Fruit fly (Drosophila melanogaster): ENCODE measurements around the gene MICU1.

Gene MICU1

DNA sequence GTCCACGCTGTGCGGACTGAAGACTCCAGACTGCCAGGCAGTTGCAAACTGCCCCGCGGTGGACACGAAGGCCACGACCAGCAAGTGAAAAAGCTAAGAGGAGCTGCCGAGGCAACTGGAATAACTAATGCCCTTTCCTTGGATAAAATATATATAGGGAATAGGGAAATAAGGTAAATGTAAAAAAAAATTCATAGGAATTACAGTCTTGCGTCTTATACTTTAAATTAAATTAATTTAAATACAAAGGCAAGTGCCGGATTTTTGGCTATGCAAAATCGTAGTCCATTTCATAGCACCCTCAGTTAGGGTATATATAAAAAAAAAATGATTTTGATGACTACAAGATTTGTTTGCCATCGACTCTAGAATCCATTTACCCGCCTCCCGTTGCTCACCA is 36.2 kb upstream of the MICU1 start (continued):
- peak; percentile 24 for TF ChIP-seq topi (GFP tag; optimal IDR thresholded peaks at IDR 0.05)
- peak; percentile 14 for TF ChIP-seq vri (GFP tag; optimal IDR thresholded peaks at IDR 0.05)
- peak; percentile 60 for TF ChIP-seq CG3919 (GFP tag; optimal IDR thresholded peaks at IDR 0.05)
- peak; percentile 76 for TF ChIP-seq Hr4 (GFP tag; optimal IDR thresholded peaks at IDR 0.05)
- peak; percentile 60 for TF ChIP-seq fd59A (GFP tag; optimal IDR thresholded peaks at IDR 0.05)
- peak; percentile 90 for TF ChIP-seq CG15336 (GFP tag; IDR thresholded peaks at IDR 0.05)
- peak; percentile 42 for TF ChIP-seq lz (GFP tag; optimal IDR thresholded peaks at IDR 0.05)
- peak; percentile 89 for TF ChIP-seq Eip78C (GFP tag)
- TF ChIP-seq acj6 (GFP tag; optimal IDR thresholded peaks at IDR 0.05): peak; percentile 43
- TF ChIP-seq CG16779 (tag; optimal IDR thresholded peaks at IDR 0.05): peak; percentile 44
- TF ChIP-seq CG6792 (GFP tag; optimal IDR thresholded peaks at IDR 0.05): peak; percentile 35
- peak; percentile 75 for TF ChIP-seq svp (GFP tag)
- TF ChIP-seq achi (GFP tag; optimal IDR thresholded peaks at IDR 0.05): peak; percentile 71
- peak; percentile 69 for TF ChIP-seq pdm3 (GFP tag; optimal IDR thresholded peaks at IDR 0.05)
- peak; percentile 60 for TF ChIP-seq Lpt (GFP tag; optimal IDR thresholded peaks at IDR 0.05)
- TF ChIP-seq CG10631 (GFP tag; optimal IDR thresholded peaks at IDR 0.05): peak; percentile 79
- TF ChIP-seq spab (GFP tag; optimal IDR thresholded peaks at IDR 0.05): peak; percentile 54
- peak; percentile 75 for TF ChIP-seq Ets96B (tag; optimal IDR thresholded peaks at IDR 0.05)
- peak; percentile 86 for TF ChIP-seq eg (GFP tag; IDR thresholded peaks at IDR 0.05)
- TF ChIP-seq CG11762 (GFP tag; optimal IDR thresholded peaks at IDR 0.05; ENCODE audit: insufficient read depth): peak; percentile 52
- TF ChIP-seq CG6163 (GFP tag; IDR thresholded peaks at IDR 0.05): peak; percentile 79
- TF ChIP-seq dac (GFP tag; optimal IDR thresholded peaks at IDR 0.05): peak; percentile 62
- TF ChIP-seq Blimp-1 (GFP tag; optimal IDR thresholded peaks at IDR 0.05): no peak
- peak; percentile 29 for TF ChIP-seq CG8632 (GFP tag; optimal IDR thresholded peaks at IDR 0.05)
- TF ChIP-seq CG4318 (GFP tag; optimal IDR thresholded peaks at IDR 0.05): peak; percentile 69

DNA sequence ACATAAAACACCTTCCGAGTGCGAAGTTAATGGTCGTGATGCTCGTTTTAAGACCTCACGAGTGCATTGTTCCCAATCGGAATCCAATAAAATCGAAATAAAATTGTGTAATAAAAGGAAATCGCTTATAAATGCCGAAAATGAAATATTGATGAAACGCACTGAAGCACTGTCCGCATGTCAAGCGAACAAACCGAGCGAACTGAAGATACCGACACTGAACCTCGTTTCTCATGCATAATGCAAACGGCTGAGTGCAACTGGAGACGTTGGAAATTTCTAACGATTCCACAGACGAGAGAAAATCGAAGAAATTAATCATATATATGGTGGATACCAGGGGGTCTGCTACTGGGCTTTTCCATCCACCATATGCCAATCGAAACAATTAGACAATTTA is 34.8 kb upstream of the MICU1 start:
- TF ChIP-seq CG4318 (GFP tag; optimal IDR thresholded peaks at IDR 0.05): no peak
- TF ChIP-seq Hr39 (GFP tag; optimal IDR thresholded peaks at IDR 0.05): no peak
- no peak for TF ChIP-seq net (GFP tag; optimal IDR thresholded peaks at IDR 0.05)
- TF ChIP-seq Ets21C (GFP tag; optimal IDR thresholded peaks at IDR 0.05): no peak
- TF ChIP-seq Hr38 (GFP tag; optimal IDR thresholded peaks at IDR 0.05): no peak
- TF ChIP-seq CG10669 (GFP tag; optimal IDR thresholded peaks at IDR 0.05): no peak
- TF ChIP-seq CG11294 (GFP tag; IDR thresholded peaks at IDR 0.05): no peak

DNA sequence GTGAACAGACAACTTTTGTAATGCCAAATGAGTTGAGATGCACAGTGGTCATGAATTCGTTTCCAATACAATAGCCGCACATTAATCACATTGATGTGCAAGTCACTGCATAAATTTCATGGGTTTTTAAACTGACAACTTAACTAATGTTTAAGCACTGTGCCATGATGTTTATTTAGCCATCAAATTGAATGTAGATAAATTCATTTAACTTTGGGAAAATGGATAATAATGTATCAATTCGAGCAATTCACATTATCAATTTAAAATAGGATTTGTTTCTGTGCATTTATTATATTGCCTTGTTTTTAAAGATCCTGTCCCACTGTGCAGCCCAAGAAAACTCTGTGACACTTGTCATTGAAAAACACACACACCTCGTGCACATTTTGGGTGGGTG is 33.9 kb upstream of the MICU1 start:
- TF ChIP-seq CG10631 (GFP tag; optimal IDR thresholded peaks at IDR 0.05) (peak; percentile 51), CG3032 (tag; optimal IDR thresholded peaks at IDR 0.05) (peak; percentile 16), Blimp-1 (GFP tag; optimal IDR thresholded peaks at IDR 0.05) (no peak), lz (GFP tag; optimal IDR thresholded peaks at IDR 0.05) (peak; percentile 51), CG15336 (GFP tag; IDR thresholded peaks at IDR 0.05) (peak; percentile 72), Eip78C (GFP tag) (peak; percentile 77), Lpt (GFP tag; optimal IDR thresholded peaks at IDR 0.05) (peak; percentile 27), CG11294 (GFP tag; IDR thresholded peaks at IDR 0.05) (peak; percentile 58; the same call in 1 of the 2 replicates), pdm3 (GFP tag; optimal IDR thresholded peaks at IDR 0.05) (peak; percentile 63), CG6276 (GFP tag; optimal IDR thresholded peaks at IDR 0.05) (peak; percentile 66), dac (GFP tag; optimal IDR thresholded peaks at IDR 0.05) (no peak), salr (GFP tag; optimal IDR thresholded peaks at IDR 0.05) (peak in 1 of 2 experiments; percentile 47), spab (GFP tag; optimal IDR thresholded peaks at IDR 0.05) (peak; percentile 10), Eip75B (GFP tag; optimal IDR thresholded peaks at IDR 0.05) (peak; percentile 32), CG11902 (GFP tag; optimal IDR thresholded peaks at IDR 0.05) (no peak), CG6163 (GFP tag; IDR thresholded peaks at IDR 0.05) (peak; percentile 46; the same call in 1 of the 3 replicates), Sox102F (GFP tag; optimal IDR thresholded peaks at IDR 0.05) (no peak), CG32006 (GFP tag; optimal IDR thresholded peaks at IDR 0.05) (peak; percentile 69), CG16779 (tag; optimal IDR thresholded peaks at IDR 0.05) (peak; percentile 6), OdsH (GFP tag; optimal IDR thresholded peaks at IDR 0.05) (peak; percentile 60), Eip93F (GFP tag; optimal IDR thresholded peaks at IDR 0.05) (no peak), Smox (GFP tag; optimal IDR thresholded peaks at IDR 0.05) (peak; percentile 27), CG7368 (GFP tag; optimal IDR thresholded peaks at IDR 0.05) (peak; percentile 32), achi (GFP tag; optimal IDR thresholded peaks at IDR 0.05) (peak; percentile 51), dsx (GFP tag; optimal IDR thresholded peaks at IDR 0.05; ENCODE audit: poor library complexity, severe bottlenecking) (peak; percentile 10), net (GFP tag; optimal IDR thresholded peaks at IDR 0.05) (peak; percentile 58), CG3919 (GFP tag; optimal IDR thresholded peaks at IDR 0.05) (peak; percentile 49), CG6808 (GFP tag; optimal IDR thresholded peaks at IDR 0.05) (peak; percentile 4), Ets21C (GFP tag; optimal IDR thresholded peaks at IDR 0.05) (peak; percentile 18), fd59A (GFP tag; optimal IDR thresholded peaks at IDR 0.05) (no peak), eg (GFP tag; IDR thresholded peaks at IDR 0.05) (peak; percentile 52; the same call in 2 of the 3 replicates), Sox15 (GFP tag; optimal IDR thresholded peaks at IDR 0.05) (no peak), Gug (GFP tag; IDR thresholded peaks at IDR 0.05) (peak; percentile 38; the same call in 1 of the 2 replicates)
